Worm (Caenorhabditis elegans) whole organism, late embryonic: Measurements from ENCODE around the gene T24E12.1.

ENCODE experiments used
- C08G9.2 ChIP-seq: sonication (generic microtip); optimal IDR thresholded peaks from 2 replicates; lab custom pipeline; 2016; ENCODE audit warnings: mild to moderate bottlenecking, missing genetic modification characterization, moderate library complexity, missing compliant biosample characterization
- K02D7.2 ChIP-seq: sonication (generic microtip); optimal IDR thresholded peaks from 2 replicates; lab custom pipeline; 2017; ENCODE audit warnings: mild to moderate bottlenecking, missing genetic modification characterization, missing compliant biosample characterization
- K09A11.1 ChIP-seq: sonication (generic microtip); optimal IDR thresholded peaks from 2 replicates; lab custom pipeline; 2017; ENCODE audit warnings: antibody characterized with exemption, mild to moderate bottlenecking, missing genetic modification characterization, missing compliant biosample characterization; ENCODE audit not compliant: insufficient read depth
- ahr-1 ChIP-seq: sonication (generic microtip); optimal IDR thresholded peaks from 2 replicates; lab custom pipeline; 2016; ENCODE audit warnings: missing genetic modification characterization, missing compliant biosample characterization
- ceh-14 ChIP-seq: sonication (generic microtip); optimal IDR thresholded peaks from 2 replicates; lab custom pipeline; 2016; ENCODE audit warnings: missing genotype, missing genetic modification characterization, missing compliant biosample characterization
- ceh-19 ChIP-seq: fragments of 200-800 bp; sonication (Bioruptor generic); optimal IDR thresholded peaks from 2 replicates; lab custom pipeline; 2018; ENCODE audit warnings: mild to moderate bottlenecking, missing genetic modification characterization, missing compliant biosample characterization
- ceh-2 ChIP-seq: sonication (generic microtip); optimal IDR thresholded peaks from 2 replicates; lab custom pipeline; 2016; ENCODE audit warnings: missing genotype, missing genetic modification characterization, missing compliant biosample characterization
- ceh-24 ChIP-seq: sonication (generic microtip); optimal IDR thresholded peaks from 2 replicates; lab custom pipeline; 2016; ENCODE audit warnings: mild to moderate bottlenecking, missing genetic modification characterization, missing compliant biosample characterization
- ceh-30 ChIP-seq: fragments of 150-350 bp; optimal IDR thresholded peaks from 2 replicates; lab custom pipeline; 2014; ENCODE audit warnings: missing biosample characterization, missing genetic modification characterization
- ceh-45 ChIP-seq: fragments of 200-800 bp; sonication (Bioruptor generic); IDR thresholded peaks from 2 replicates; pipeline ENCODE4 v1.3.6; 2022; ENCODE audit warnings: missing genetic modification reagents, missing genetic modification characterization, missing compliant biosample characterization
- ceh-48 ChIP-seq: sonication (generic microtip); optimal IDR thresholded peaks from 2 replicates; lab custom pipeline; 2016; ENCODE audit warnings: missing genetic modification characterization, inconsistent platforms, missing compliant biosample characterization
- ceh-6 ChIP-seq: fragments of 200-800 bp; sonication (Bioruptor generic); optimal IDR thresholded peaks from 2 replicates; lab custom pipeline; 2018; ENCODE audit warnings: mild to moderate bottlenecking, missing genetic modification characterization, missing compliant biosample characterization
- dmd-4 ChIP-seq: sonication (generic microtip); optimal IDR thresholded peaks from 2 replicates; lab custom pipeline; 2016; ENCODE audit warnings: borderline replicate concordance, missing genetic modification characterization, missing compliant biosample characterization
- dve-1 ChIP-seq: sonication (generic microtip); optimal IDR thresholded peaks from 2 replicates; lab custom pipeline; 2017; ENCODE audit warnings: antibody characterized with exemption, mild to moderate bottlenecking, missing genetic modification characterization, missing compliant biosample characterization
- fax-1 ChIP-seq: sonication (generic microtip); optimal IDR thresholded peaks from 2 replicates; lab custom pipeline; 2016; ENCODE audit warnings: missing genotype, missing genetic modification characterization, missing compliant biosample characterization
- fkh-10 ChIP-seq: fragments of 150-350 bp; optimal IDR thresholded peaks from 2 replicates; lab custom pipeline; 2014; ENCODE audit warnings: missing biosample characterization, missing genetic modification reagents, missing genetic modification characterization
- fkh-6 ChIP-seq: sonication (generic microtip); optimal IDR thresholded peaks from 2 replicates; lab custom pipeline; 2016; ENCODE audit warnings: missing genetic modification characterization, missing compliant biosample characterization
- hlh-13 ChIP-seq: fragments of 200-800 bp; sonication (Bioruptor generic); optimal IDR thresholded peaks from 2 replicates; lab custom pipeline; 2018; ENCODE audit warnings: mild to moderate bottlenecking, missing genetic modification characterization, missing compliant biosample characterization
- hlh-15 ChIP-seq: sonication (generic microtip); optimal IDR thresholded peaks from 2 replicates; lab custom pipeline; 2016; ENCODE audit warnings: missing genetic modification characterization, missing compliant biosample characterization
- hlh-6 ChIP-seq: sonication (generic microtip); optimal IDR thresholded peaks from 2 replicates; lab custom pipeline; 2016; ENCODE audit warnings: missing genotype, missing genetic modification characterization, missing compliant biosample characterization
- lin-11 ChIP-seq: fragments of 200-800 bp; sonication (Bioruptor generic); optimal IDR thresholded peaks from 2 replicates; lab custom pipeline; 2018; ENCODE audit warnings: mild to moderate bottlenecking, missing genetic modification characterization, missing compliant biosample characterization
- nhr-232 ChIP-seq: sonication (generic microtip); optimal IDR thresholded peaks from 2 replicates; lab custom pipeline; 2016; ENCODE audit warnings: missing genetic modification characterization, missing compliant biosample characterization
- pax-1 ChIP-seq: fragments of 150-350 bp; optimal IDR thresholded peaks from 2 replicates; lab custom pipeline; 2014; ENCODE audit warnings: missing biosample characterization, missing genetic modification characterization
- pha-4 ChIP-seq: fragments of 150-350 bp; optimal IDR thresholded peaks from 2 replicates; lab custom pipeline; 2018; ENCODE audit warnings: missing biosample characterization, missing genetic modification reagents, missing genetic modification characterization
- pros-1 ChIP-seq: fragments of 150-350 bp; optimal IDR thresholded peaks from 2 replicates; lab custom pipeline; 2014; ENCODE audit warnings: missing biosample characterization, missing genetic modification reagents, missing genetic modification characterization
- ref-2 ChIP-seq: sonication (generic microtip); optimal IDR thresholded peaks from 2 replicates; lab custom pipeline; 2016; ENCODE audit warnings: missing genetic modification characterization, missing compliant biosample characterization
- sdc-2 ChIP-seq: sonication (generic microtip); optimal IDR thresholded peaks from 2 replicates; lab custom pipeline; 2016; ENCODE audit warnings: missing genotype, missing genetic modification characterization, missing compliant biosample characterization
- tbx-2 ChIP-seq: sonication (generic microtip); optimal IDR thresholded peaks from 2 replicates; lab custom pipeline; 2016; ENCODE audit warnings: missing genetic modification characterization, missing compliant biosample characterization
- tbx-7 ChIP-seq: sonication (generic microtip); optimal IDR thresholded peaks from 2 replicates; lab custom pipeline; 2016; ENCODE audit warnings: missing genotype, missing genetic modification characterization, missing compliant biosample characterization
- ttx-3 ChIP-seq: sonication (generic microtip); optimal IDR thresholded peaks from 2 replicates; lab custom pipeline; 2016; ENCODE audit warnings: missing genetic modification reagents, missing genetic modification characterization, missing compliant biosample characterization
- unc-3 ChIP-seq, 2 experiments: fragments of 200-800 bp in 1 of 2; sonication (Bioruptor generic) in 1 of 2; sonication (generic microtip) in 1 of 2; conservative IDR thresholded peaks in 1 of 2; optimal IDR thresholded peaks in 1 of 2; 2 replicates each; pipeline versions ENCODE4 v1.3.6 to Lab custom; 2016 to 2022; ENCODE audit warnings: missing compliant biosample characterization in 2 of 2, missing genetic modification characterization in 2 of 2, missing genetic modification reagents in 1 of 2
- unc-55 ChIP-seq: sonication (generic microtip); optimal IDR thresholded peaks from 2 replicates; lab custom pipeline; 2017; ENCODE audit warnings: missing biosample characterization, missing genetic modification reagents, missing genetic modification characterization
- unc-86 ChIP-seq: sonication (generic microtip); optimal IDR thresholded peaks from 2 replicates; lab custom pipeline; 2016; ENCODE audit warnings: missing genetic modification characterization, missing compliant biosample characterization
- ztf-16 ChIP-seq: sonication (generic microtip); optimal IDR thresholded peaks from 2 replicates; lab custom pipeline; 2017; ENCODE audit warnings: missing genetic modification characterization, missing compliant biosample characterization

T24E12.1 gene

ce11 chrII:3823855-3824254 is 38.5 kb downstream of the T24E12.1 start, which contains the start of gene skr-15:
Gene skr-15, plus strand, starts transcription at chrII:3824155.
- TF ChIP-seq tbx-2 (tag; lab: Kevin White, UChicago) (no peak), dve-1 (tag; lab: Kevin White, UChicago) (no peak), fax-1 (no peak), pha-4 (no peak), C08G9.2 (tag; lab: Kevin White, UChicago) (no peak), hlh-13 (GFP tag; lab: Kevin White, UChicago) (no peak), fkh-10 (no peak), fkh-6 (tag; lab: Kevin White, UChicago) (no peak), unc-86 (tag; lab: Kevin White, UChicago) (no peak), dmd-4 (tag; lab: Kevin White, UChicago) (no peak), nhr-232 (tag; lab: Kevin White, UChicago) (no peak), pros-1 (tag; lab: Kevin White, UChicago) (no peak), hlh-6 (no peak), ceh-24 (no peak), ref-2 (tag; lab: Kevin White, UChicago) (no peak), unc-3 (GFP tag; conservative IDR thresholded peaks at IDR 0.05; lab: Robert Waterston, UW) (no peak), unc-3 (tag; optimal IDR thresholded peaks at IDR 0.05; lab: Kevin White, UChicago) (no peak), tbx-7 (no peak), ceh-45 (GFP tag; lab: Robert Waterston, UW) (no peak), K09A11.1 (no peak), ceh-14 (tag; lab: Kevin White, UChicago) (no peak)

ce11 chrII:3827801-3828200 is 42.4 kb downstream of the T24E12.1 start, which contains the start of gene F54D10.8:
Gene F54D10.8, minus strand, starts transcription at chrII:3827901.
- TF ChIP-seq ceh-30: no peak
- TF ChIP-seq fkh-6 (tag; lab: Kevin White, UChicago): no peak

- TF ChIP-seq hlh-15 (no peak), sdc-2 (tag; lab: Kevin White, UChicago) (no peak), ahr-1 (no peak), fax-1 (no peak), unc-55 (GFP tag; lab: Kevin White, UChicago) (no peak), K02D7.2 (tag; lab: Kevin White, UChicago) (no peak), dmd-4 (tag; lab: Kevin White, UChicago) (no peak), lin-11 (tag; lab: Kevin White, UChicago) (no peak), dve-1 (tag; lab: Kevin White, UChicago) (no peak), ceh-24 (no peak), K09A11.1 (no peak), ceh-14 (tag; lab: Kevin White, UChicago) (no peak), pax-1 (no peak), ceh-2 (no peak), ceh-6 (GFP tag; lab: Kevin White, UChicago) (no peak), unc-3 (GFP tag; conservative IDR thresholded peaks at IDR 0.05; lab: Robert Waterston, UW) (no peak), unc-3 (tag; optimal IDR thresholded peaks at IDR 0.05; lab: Kevin White, UChicago) (no peak), ztf-16 (tag; lab: Kevin White, UChicago) (no peak), C08G9.2 (tag; lab: Kevin White, UChicago) (no peak)
- TF ChIP-seq, all 69 proteins: peak for 0
These were observed 44.3 kb downstream of the T24E12.1 start for ce11 chrII:3829623-3830022.

ce11 chrII:3832383-3832782 is 47.0 kb downstream of the T24E12.1 start, which contains the start of gene F54D10.9:
Gene F54D10.9, minus strand, starts transcription at chrII:3832483.
- TF ChIP-seq ceh-48 (tag; lab: Kevin White, UChicago) (no peak), ceh-6 (GFP tag; lab: Kevin White, UChicago) (no peak), ceh-19 (GFP tag; lab: Kevin White, UChicago) (no peak), ttx-3 (tag; lab: Kevin White, UChicago) (no peak), unc-86 (tag; lab: Kevin White, UChicago) (no peak)
